Worm (Caenorhabditis elegans) whole organism, L2 larva: ENCODE results near the gene snb-6.

Experiments used
- aly-2 ChIP-seq: fragments of 150-350 bp; optimal IDR thresholded peaks from 2 replicates; lab custom pipeline; 2014; ENCODE audit warnings: missing biosample characterization, missing genetic modification characterization
- ceh-82 ChIP-seq: fragments of 150-350 bp; optimal IDR thresholded peaks from 2 replicates; lab custom pipeline; 2014; ENCODE audit warnings: missing biosample characterization, missing genetic modification characterization
- dmd-4 ChIP-seq: sonication (generic microtip); optimal IDR thresholded peaks from 2 replicates; lab custom pipeline; 2017; ENCODE audit warnings: missing biosample characterization, missing genetic modification characterization
- elt-3 ChIP-seq: sonication (generic microtip); optimal IDR thresholded peaks from 2 replicates; lab custom pipeline; 2017; ENCODE audit warnings: missing biosample characterization, missing genetic modification characterization
- nhr-11 ChIP-seq: fragments of 150-350 bp; optimal IDR thresholded peaks from 2 replicates; lab custom pipeline; 2014; ENCODE audit warnings: missing biosample characterization, missing genetic modification characterization
- nhr-237 ChIP-seq: fragments of 150-350 bp; optimal IDR thresholded peaks from 2 replicates; lab custom pipeline; 2014; ENCODE audit warnings: missing biosample characterization, missing genetic modification characterization
- nhr-6 ChIP-seq: fragments of 150-350 bp; optimal IDR thresholded peaks from 2 replicates; lab custom pipeline; 2014; ENCODE audit warnings: missing biosample characterization, missing genetic modification characterization
- skn-1 ChIP-seq: sonication (generic microtip); optimal IDR thresholded peaks from 2 replicates; lab custom pipeline; 2017; ENCODE audit warnings: missing biosample characterization, missing genetic modification characterization

DNA sequence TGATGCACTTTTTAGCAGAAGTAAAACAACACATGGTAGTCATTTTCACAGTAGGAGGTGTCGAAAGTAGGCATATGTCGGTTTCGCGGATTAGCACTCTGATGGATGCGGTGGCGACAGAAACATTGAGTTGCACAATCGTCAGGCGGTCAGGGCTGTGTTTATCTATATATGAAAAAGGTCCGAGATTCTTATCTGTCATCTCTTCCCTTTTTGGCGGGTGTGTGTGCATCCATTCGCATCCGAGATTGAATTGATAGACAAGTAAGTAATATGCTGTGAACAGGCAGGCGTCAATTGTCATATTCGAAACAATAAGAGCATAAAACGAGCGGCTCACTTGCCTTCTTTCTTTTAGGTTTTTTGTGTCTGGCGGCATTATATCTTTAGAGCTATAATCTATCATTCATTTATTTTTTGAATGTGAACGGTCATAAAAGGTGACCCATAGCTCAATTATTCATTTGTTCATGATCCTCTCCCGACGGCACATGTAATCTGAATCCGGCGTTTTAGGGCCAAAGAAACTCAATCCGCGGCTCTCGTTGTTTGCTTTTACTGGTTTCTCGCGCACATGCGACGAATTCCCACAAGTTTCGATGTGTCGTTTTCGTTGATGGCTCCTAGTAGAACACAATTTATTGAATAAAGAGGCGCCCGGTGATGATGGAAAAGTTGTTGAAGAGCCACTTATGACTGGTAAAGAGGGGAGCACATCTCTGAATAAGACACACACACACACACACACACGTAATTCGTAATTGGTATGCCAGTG, 39.3 kb upstream of the snb-6 start:
- TF ChIP-seq nhr-11 (no peak), dmd-4 (tag; lab: Kevin White, UChicago) (no peak), nhr-6 (tag; lab: Kevin White, UChicago) (no peak), ceh-82 (tag; lab: Kevin White, UChicago) (no peak), aly-2 (tag; lab: Kevin White, UChicago) (no peak), nhr-237 (tag; lab: Kevin White, UChicago) (no peak), elt-3 (no peak), skn-1 (tag; lab: Kevin White, UChicago) (no peak)
